Fruit fly (Drosophila melanogaster): ENCODE data around the gene fzy.

DNA sequence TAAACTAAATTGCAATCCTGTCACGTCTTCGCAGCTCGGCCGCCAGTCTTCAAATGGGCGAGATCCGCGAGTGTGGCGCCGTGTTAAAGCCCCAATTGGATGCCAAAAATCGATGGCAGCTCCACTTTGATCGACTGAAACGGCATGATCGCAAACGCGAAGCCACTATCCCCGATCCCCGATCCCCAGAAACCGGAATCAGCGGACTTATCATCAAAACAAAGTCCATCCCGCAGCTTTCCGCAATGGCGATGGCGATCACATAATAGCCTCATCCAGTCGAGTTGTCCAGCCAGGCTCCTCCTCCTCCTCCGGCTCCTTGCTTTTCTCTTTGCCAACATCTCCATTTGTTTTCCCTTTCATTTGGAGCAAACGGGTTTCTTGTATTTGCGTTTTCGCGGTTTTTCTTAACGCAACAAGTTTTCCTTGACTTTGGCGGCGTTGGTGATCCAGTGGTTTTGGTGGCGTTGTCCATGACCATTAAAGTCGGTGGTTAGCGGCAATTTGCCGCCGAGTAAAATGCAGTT lies 17.7 kb upstream of the fzy start, which contains the start of gene CG13258:
- TF ChIP-seq ss (GFP tag; optimal IDR thresholded peaks at IDR 0.05) (no peak), esn (GFP tag; optimal IDR thresholded peaks at IDR 0.05) (no peak), pdm3 (GFP tag; optimal IDR thresholded peaks at IDR 0.05) (no peak)

Measured in whole organism, prepupa.